Worm (Caenorhabditis elegans) whole organism, L2 larva: ENCODE data around the gene M03F4.6.

Experiments
- blmp-1 ChIP-seq: sonication (generic microtip); optimal IDR thresholded peaks from 2 replicates; lab custom pipeline; 2017; ENCODE audit warnings: missing genetic modification characterization, mild to moderate bottlenecking, missing compliant biosample characterization, antibody characterized with exemption, moderate library complexity; ENCODE audit not compliant: insufficient read depth
- ceh-82 ChIP-seq: fragments of 150-350 bp; optimal IDR thresholded peaks from 2 replicates; lab custom pipeline; 2014; ENCODE audit warnings: missing biosample characterization, missing genetic modification characterization
- lin-11 ChIP-seq: fragments of 150-350 bp; sonication (generic microtip); optimal IDR thresholded peaks from 2 replicates; lab custom pipeline; 2014; ENCODE audit warnings: missing biosample characterization, missing genetic modification characterization, inconsistent platforms, mixed read lengths
- nhr-25 ChIP-seq: fragments of 150-350 bp; sonication (generic microtip); optimal IDR thresholded peaks from 3 replicates; lab custom pipeline; 2014; ENCODE audit warnings: missing biosample characterization, missing genetic modification characterization
- unc-62 ChIP-seq: fragments of 150-350 bp; optimal IDR thresholded peaks from 2 replicates; lab custom pipeline; 2014; ENCODE audit warnings: missing biosample characterization, missing genetic modification reagents, missing genetic modification characterization

DNA sequence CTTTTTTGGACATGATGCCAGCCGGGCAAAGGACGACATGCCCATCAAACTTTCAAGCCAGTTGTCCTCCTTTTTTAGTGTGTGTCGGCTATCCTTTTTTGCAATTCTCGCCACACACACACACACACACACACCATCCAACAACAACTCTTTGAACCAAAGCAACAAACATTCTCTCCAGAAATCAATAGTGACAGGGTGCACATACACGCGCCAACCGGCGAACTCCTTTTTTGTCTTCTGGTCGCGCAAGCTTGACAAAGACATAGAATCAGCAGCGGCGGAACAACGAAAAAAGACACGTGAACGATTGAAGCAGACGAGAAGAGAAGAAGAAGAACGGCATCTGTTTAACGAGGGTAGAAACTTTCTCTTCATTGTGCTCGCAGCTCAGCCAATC lies 11.9 kb upstream of the M03F4.6 start:
- TF ChIP-seq ceh-82: no peak
- TF ChIP-seq nhr-25 (tag; lab: Kevin White, UChicago): no peak
- TF ChIP-seq lin-11 (tag; lab: Kevin White, UChicago): no peak
- TF ChIP-seq unc-62: no peak
- no peak for TF ChIP-seq blmp-1 (tag; lab: Kevin White, UChicago)
